Fruit fly (Drosophila melanogaster): ENCODE data around the gene CG4230.

The CG4230 gene

DNA sequence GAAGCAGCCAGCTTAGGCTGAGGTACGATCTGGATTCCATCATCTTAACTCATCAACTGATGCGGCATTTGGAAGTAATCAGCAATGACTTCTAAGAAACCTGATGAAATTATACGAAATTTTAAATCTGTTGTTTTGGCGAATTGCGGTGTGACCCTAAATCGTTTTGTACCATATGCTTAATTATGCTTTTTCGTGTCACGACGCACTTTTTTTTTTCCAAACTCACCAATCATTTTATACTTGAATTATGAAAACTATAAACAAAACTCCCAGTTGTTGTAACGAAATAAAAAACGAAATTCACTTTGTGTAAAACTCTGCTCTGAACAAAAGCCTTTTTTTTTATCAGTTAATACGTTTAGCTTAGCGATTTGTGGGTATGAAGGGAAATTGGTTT, 37.9 kb upstream of the CG4230 start, which contains the start of gene Nepl3:
TSS of gene Nepl3 (minus strand) at position 155 of the 400 bp plus-strand sequence.
- TF ChIP-seq CG6792 (GFP tag; optimal IDR thresholded peaks at IDR 0.05) = no peak
- TF ChIP-seq salr (GFP tag; optimal IDR thresholded peaks at IDR 0.05) = no peak
- TF ChIP-seq CG6163 (GFP tag; IDR thresholded peaks at IDR 0.05) = no peak
- TF ChIP-seq esn (GFP tag; optimal IDR thresholded peaks at IDR 0.05) = no peak
- TF ChIP-seq achi (GFP tag; optimal IDR thresholded peaks at IDR 0.05) = no peak
- TF ChIP-seq Eip78C (GFP tag) = peak; percentile 24
- TF ChIP-seq topi (GFP tag; optimal IDR thresholded peaks at IDR 0.05) = no peak

DNA sequence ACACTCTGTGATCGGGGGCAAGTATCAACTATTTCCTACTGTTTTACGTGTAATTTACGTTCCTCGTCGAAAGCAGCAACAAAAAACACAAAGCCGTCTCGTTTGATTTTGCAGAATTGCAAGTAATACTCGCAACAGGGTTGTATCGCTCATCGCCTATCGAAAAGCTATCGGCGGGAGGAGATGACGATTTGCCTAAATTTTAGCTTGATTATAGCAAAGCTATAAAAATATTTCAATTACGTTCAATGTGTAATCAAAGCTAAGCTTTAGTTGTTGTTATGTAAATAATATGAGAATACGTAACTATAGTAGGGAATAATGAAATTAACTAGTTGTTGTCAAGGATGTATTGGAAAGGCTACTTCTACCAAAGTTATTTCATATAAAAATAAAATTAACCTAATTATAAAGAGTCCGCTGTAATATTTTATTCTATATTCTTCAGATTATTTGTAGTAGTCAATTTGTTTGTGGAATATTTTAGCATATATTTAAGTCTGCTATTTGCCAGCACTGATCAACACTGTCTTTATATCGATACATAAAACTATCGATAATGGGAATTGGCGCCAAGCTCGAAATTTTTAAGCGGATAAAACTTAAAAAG, 36.3 kb upstream of the CG4230 start, which contains the start of gene Rpn11:
TSS of gene Rpn11 (minus strand) at position 146 of the 610 bp plus-strand sequence.
- TF ChIP-seq CG31627 (GFP tag; optimal IDR thresholded peaks at IDR 0.05) (peak; percentile 35), CG6854 (GFP tag; optimal IDR thresholded peaks at IDR 0.05) (no peak), CG8119 (GFP tag; IDR thresholded peaks at IDR 0.05) (no peak), CG1621 (tag; optimal IDR thresholded peaks at IDR 0.05) (no peak), CG8319 (GFP tag; optimal IDR thresholded peaks at IDR 0.05) (peak; percentile 16), fd59A (GFP tag; optimal IDR thresholded peaks at IDR 0.05) (peak; percentile 21), CG16779 (tag; optimal IDR thresholded peaks at IDR 0.05) (no peak), CG6276 (GFP tag; optimal IDR thresholded peaks at IDR 0.05) (no peak), CG9139 (GFP tag; optimal IDR thresholded peaks at IDR 0.05) (no peak), achi (GFP tag; optimal IDR thresholded peaks at IDR 0.05) (peak; percentile 48), CG4318 (GFP tag; optimal IDR thresholded peaks at IDR 0.05) (no peak), topi (GFP tag; optimal IDR thresholded peaks at IDR 0.05) (peak; percentile 55), spab (GFP tag; optimal IDR thresholded peaks at IDR 0.05) (no peak), Eip78C (GFP tag) (peak; percentile 89), CG15336 (GFP tag; IDR thresholded peaks at IDR 0.05) (0 out of 2 replicates have a peak, but pooled peaks have one; percentile 19), svp (GFP tag) (peak; percentile 76), CG3032 (tag; optimal IDR thresholded peaks at IDR 0.05) (peak; percentile 54), lz (GFP tag; optimal IDR thresholded peaks at IDR 0.05) (peak; percentile 66), CG6808 (GFP tag; optimal IDR thresholded peaks at IDR 0.05) (no peak), CG11902 (GFP tag; optimal IDR thresholded peaks at IDR 0.05) (peak; percentile 0), Blimp-1 (GFP tag; optimal IDR thresholded peaks at IDR 0.05) (no peak), pdm3 (GFP tag; optimal IDR thresholded peaks at IDR 0.05) (no peak), CG32006 (GFP tag; optimal IDR thresholded peaks at IDR 0.05) (peak; percentile 46), Hr39 (GFP tag; optimal IDR thresholded peaks at IDR 0.05) (peak; percentile 45), salr (GFP tag; optimal IDR thresholded peaks at IDR 0.05) (no peak), esn (GFP tag; optimal IDR thresholded peaks at IDR 0.05) (peak; percentile 68), Ets21C (GFP tag; optimal IDR thresholded peaks at IDR 0.05) (peak; percentile 44), Smox (GFP tag; optimal IDR thresholded peaks at IDR 0.05) (no peak), Met (GFP tag; optimal IDR thresholded peaks at IDR 0.05) (no peak), Hr4 (GFP tag; optimal IDR thresholded peaks at IDR 0.05) (peak; percentile 54), acj6 (GFP tag; optimal IDR thresholded peaks at IDR 0.05) (peak; percentile 61), CG8632 (GFP tag; optimal IDR thresholded peaks at IDR 0.05) (peak; percentile 46), Ets96B (tag; optimal IDR thresholded peaks at IDR 0.05) (peak; percentile 51), Eip93F (GFP tag; optimal IDR thresholded peaks at IDR 0.05) (no peak), CG10669 (GFP tag; optimal IDR thresholded peaks at IDR 0.05) (no peak), CG10631 (GFP tag; optimal IDR thresholded peaks at IDR 0.05) (peak; percentile 65), CG34406 (GFP tag; optimal IDR thresholded peaks at IDR 0.05) (peak; percentile 39), OdsH (GFP tag; optimal IDR thresholded peaks at IDR 0.05) (peak; percentile 49), Hr38 (GFP tag; optimal IDR thresholded peaks at IDR 0.05) (no peak), CG11762 (GFP tag; optimal IDR thresholded peaks at IDR 0.05; ENCODE audit: insufficient read depth) (no peak), CG6792 (GFP tag; optimal IDR thresholded peaks at IDR 0.05) (peak; percentile 48), CG11294 (GFP tag; IDR thresholded peaks at IDR 0.05) (no peak), Gug (GFP tag; IDR thresholded peaks at IDR 0.05) (0 out of 2 replicates have a peak, but pooled peaks have one; percentile 12), CG7368 (GFP tag; optimal IDR thresholded peaks at IDR 0.05) (no peak), cyc (GFP tag; optimal IDR thresholded peaks at IDR 0.05) (peak; percentile 38), vri (GFP tag; optimal IDR thresholded peaks at IDR 0.05) (no peak), Eip75B (GFP tag; optimal IDR thresholded peaks at IDR 0.05) (peak; percentile 53), dac (GFP tag; optimal IDR thresholded peaks at IDR 0.05) (no peak)
